Fruit fly (Drosophila melanogaster) whole organism: ENCODE measurements around the gene wac.

Experiments
- EcR ChIP-seq, 2 experiments: fragments of >200 bp; optimal IDR thresholded peaks; 2 replicates each; lab custom pipeline; 2017; ENCODE audit warnings: missing biosample characterization in 2 of 2, missing genetic modification characterization in 2 of 2, missing genetic modification reagents in 2 of 2
- usp ChIP-seq: fragments of >200 bp; optimal IDR thresholded peaks from 2 replicates; lab custom pipeline; 2017; ENCODE audit warnings: missing biosample characterization, missing genetic modification characterization, mixed read lengths

DNA sequence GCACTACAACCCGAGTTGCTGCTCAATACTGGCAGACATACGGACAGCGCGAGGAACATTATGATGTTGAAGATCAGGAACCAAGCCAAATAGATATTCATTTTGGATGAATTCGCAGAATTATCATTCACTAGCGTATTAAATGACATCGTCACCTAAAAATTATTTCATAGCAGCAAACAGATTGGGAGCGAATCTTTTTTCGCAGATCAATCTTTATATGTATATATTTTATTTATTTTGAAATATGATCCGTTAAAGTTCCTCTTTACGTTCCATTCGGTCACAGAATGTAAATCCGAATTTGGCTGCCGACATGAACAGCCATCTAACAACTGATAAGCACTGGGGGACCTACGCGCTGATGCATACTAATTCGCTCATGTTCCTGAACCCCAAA lies 7.8 kb downstream of the wac start, which contains the start of gene CG34263:
- no peak for TF ChIP-seq EcR (GFP tag; optimal IDR thresholded peaks at IDR 0.05; lab: Kevin White, UChicago)
- no peak for TF ChIP-seq usp (GFP tag; lab: Kevin White, UChicago)
